Fruit fly (Drosophila melanogaster) S2 (cell line): ENCODE measurements around the gene CG13386.

Experiments used
- CG8478 ChIP-seq: fragments of >200 bp; optimal IDR thresholded peaks from 2 replicates; lab custom pipeline; 2018
- CTCF ChIP-seq, 2 experiments: fragments of >200 bp; optimal IDR thresholded peaks; 2 replicates each; lab custom pipeline; 2018

Gene CG13386

DNA sequence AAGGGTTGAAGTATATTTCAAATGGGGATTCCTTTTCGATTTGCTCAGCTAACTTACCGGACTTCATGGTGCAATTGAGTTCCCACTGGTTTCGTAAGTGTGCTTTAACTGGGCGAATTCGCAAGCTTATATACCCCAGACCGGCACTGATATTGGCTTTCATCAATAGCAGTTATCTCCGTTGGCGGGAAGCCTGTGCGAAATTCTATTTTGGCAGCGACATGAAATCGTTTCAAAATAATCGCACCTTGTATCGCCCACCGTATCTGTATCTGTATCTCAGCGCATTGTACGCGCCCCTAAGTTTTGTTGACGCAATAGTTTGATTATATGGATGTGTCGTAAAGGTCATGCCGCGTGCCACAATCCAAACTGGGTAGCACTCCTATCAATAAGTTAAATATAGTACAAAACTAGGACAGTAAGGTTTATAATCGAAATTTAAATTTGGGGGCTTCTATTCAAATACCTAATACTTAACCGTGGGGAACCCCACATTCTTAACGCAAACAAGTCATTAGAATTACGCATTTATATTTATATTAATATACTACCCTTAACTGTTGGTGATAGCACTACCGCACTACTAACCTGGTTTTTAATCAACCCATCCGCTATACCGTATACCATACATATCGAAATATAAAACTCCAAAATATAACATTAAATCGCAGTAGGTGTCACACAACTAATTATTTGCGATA, 2.7 kb upstream of the CG13386 start, which contains the start of the genes Peritrophin-15a and CG13385:
TSS of gene Peritrophin-15a (minus strand) at position 101 of the 704 bp plus-strand sequence.
TSS of gene CG13385 (plus strand) at position 654 of the 704 bp plus-strand sequence.
- TF ChIP-seq CTCF (optimal IDR thresholded peaks at IDR 0.05; lab: Kevin White, UChicago) (no peak), CG8478 (no peak)

DNA sequence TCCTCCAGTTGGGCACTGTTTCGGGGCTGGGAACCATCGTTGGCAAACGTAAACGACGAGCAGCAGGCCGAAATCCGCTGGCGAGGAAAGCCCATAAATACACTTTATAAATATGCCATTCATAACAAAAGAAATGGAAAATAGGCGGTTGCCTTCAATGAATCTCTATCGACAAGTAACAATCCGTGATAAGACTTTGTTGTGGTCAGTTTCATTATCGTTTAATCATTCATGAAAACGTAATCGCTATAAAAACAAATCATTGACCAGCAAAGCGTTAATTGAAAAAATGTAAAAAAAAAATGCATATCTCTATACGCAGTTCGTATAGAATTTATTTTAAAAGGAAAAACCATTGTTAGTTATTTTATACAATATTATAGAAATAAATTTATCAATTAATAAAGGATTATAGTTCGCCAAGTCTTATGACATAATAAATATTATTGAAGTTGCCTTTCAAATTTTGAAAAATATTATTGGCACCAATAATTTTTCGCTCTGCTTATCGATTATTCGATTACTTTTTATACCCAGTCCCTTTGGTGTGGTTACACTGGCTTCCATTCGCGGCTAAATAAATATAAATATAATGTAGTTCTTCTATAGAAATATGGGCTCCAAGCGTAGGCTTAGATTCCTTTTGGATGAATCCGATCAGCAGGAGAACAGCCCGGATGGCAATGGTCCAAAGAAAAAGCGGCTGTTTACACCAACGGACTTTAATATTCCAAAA, 1.2 kb downstream of the CG13386 start, which contains the start of gene CG31898:
TSS of gene CG31898 (plus strand) at position 559 of the 736 bp plus-strand sequence.
- TF ChIP-seq CTCF (optimal IDR thresholded peaks at IDR 0.05; lab: Kevin White, UChicago) (no peak), CG8478 (no peak)

DNA sequence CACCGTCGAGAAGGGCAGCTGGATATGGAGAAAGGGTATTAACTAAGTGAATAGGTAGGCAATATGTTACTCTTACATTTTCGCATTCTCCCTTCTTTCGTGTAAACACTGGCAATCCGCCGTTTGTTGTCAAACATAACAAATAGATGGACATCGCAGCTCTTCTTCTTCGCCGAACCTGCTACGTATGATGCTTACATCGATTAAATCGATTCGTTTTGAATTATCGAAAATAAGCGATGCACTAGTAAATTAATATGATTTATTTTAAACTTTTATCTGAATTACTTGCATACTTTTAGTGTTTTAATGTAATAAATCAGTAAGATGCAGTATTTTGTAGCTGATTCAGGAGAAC, 4.1 kb downstream of the CG13386 start, which contains the start of gene fy:
TSS of gene fy (minus strand) at position 353 of the 358 bp plus-strand sequence.
- TF ChIP-seq CG8478 (no peak), CTCF (optimal IDR thresholded peaks at IDR 0.05; lab: Kevin White, UChicago) (no peak)

dm6 chr2L:8403286-8404270, 4.8 kb downstream of the CG13386 start, which contains the start of gene emb:
Gene emb, plus strand, starts transcription at chr2L:8403573.
- TF ChIP-seq CTCF (optimal IDR thresholded peaks at IDR 0.05; lab: Kevin White, UChicago) = peak; percentile 8 to 46
- no peak for TF ChIP-seq CG8478

DNA sequence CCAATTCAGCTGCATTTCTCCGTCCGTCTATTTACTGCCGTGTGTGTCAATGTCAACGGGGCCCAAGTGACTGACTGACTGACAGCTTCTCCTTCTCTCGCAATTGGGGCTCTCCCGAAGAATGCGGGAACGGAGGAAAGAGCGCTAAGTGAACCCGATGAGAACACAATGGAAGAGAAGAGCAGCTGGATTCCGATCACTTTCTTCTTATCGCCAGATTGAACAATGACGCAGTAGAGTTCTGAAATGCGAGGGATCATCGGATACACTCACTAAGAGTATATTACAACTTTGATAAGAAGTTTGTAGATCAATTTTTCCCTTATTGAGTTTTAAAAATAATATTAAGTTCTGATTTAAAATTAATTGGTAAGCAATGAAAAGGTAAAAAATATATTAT, 12.7 kb downstream of the CG13386 start, which contains the start of gene Naglu:
TSS of gene Naglu (minus strand) at position 339 of the 400 bp plus-strand sequence.
- no peak for TF ChIP-seq CG8478
- no peak for TF ChIP-seq CTCF (optimal IDR thresholded peaks at IDR 0.05; lab: Kevin White, UChicago)

- TF ChIP-seq CTCF (optimal IDR thresholded peaks at IDR 0.05; lab: Kevin White, UChicago) (no peak), CG8478 (no peak)
Measured at dm6 chr2L:8414887-8415883, 16.4 kb downstream of the CG13386 start, which contains the start of the genes CG13398 and Akap200. Gene CG13398, minus strand, starts transcription at chr2L:8415256. Gene Akap200, plus strand, starts transcription at chr2L:8415690.

dm6 chr2L:8416350-8417046, 17.7 kb downstream of the CG13386 start:
- no peak for TF ChIP-seq CG8478
- TF ChIP-seq CTCF (optimal IDR thresholded peaks at IDR 0.05; lab: Kevin White, UChicago) = no peak

dm6 chr2L:8417562-8417961, 18.7 kb downstream of the CG13386 start:
- no peak for TF ChIP-seq CTCF (optimal IDR thresholded peaks at IDR 0.05; lab: Kevin White, UChicago)
- no peak for TF ChIP-seq CG8478

- TF ChIP-seq CTCF (optimal IDR thresholded peaks at IDR 0.05; lab: Kevin White, UChicago) = no peak
- peak; percentile 23 for TF ChIP-seq CG8478
Measured at dm6 chr2L:8418113-8418885, 19.5 kb downstream of the CG13386 start.

DNA sequence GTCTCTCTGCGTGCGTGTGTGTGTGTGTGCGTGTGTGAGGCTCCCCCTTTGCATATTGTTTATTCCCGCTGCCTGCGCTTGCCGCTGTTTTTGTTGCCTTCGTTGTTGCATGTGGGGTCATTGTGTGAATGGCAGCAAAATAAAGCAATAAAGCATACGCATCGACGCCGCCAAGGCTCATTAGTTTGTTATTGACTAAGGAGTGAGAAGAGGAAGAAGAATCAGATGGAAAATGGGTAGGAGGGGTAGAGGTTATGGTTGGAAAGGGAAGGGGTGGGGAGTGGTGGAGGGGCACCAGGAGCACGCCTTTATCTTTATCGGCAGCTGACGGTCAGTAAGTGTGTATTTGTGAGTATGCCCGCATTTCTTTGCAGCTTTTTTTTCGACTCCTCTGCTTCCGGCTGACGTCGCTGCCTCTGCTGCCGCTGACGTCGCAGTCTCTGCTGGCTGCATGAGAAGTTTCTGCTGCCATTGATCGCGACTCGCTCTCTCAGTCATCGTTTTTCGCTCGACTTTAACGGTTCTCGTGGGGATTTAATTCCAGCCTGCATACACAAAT, 20.6 kb downstream of the CG13386 start:
- TF ChIP-seq CG8478 (no peak), CTCF (optimal IDR thresholded peaks at IDR 0.05; lab: Kevin White, UChicago) (no peak)

dm6 chr2L:8420259-8420930, 21.6 kb downstream of the CG13386 start:
- TF ChIP-seq CTCF (optimal IDR thresholded peaks at IDR 0.05; lab: Kevin White, UChicago) (no peak), CG8478 (no peak)
